Fruit fly (Drosophila melanogaster): ENCODE results near the gene Spn88Ea.

The Spn88Ea gene

dm6 chr3R:15206273-15206672, at the start of gene Spn88Ea:
Gene Spn88Ea, minus strand, starts transcription at chr3R:15206447.
- TF ChIP-seq CG8478 (optimal IDR thresholded peaks at IDR 0.05) (no peak), CTCF (optimal IDR thresholded peaks at IDR 0.05) (no peak)

dm6 chr3R:15250454-15250853, 44.2 kb upstream of the Spn88Ea start:
- TF ChIP-seq CG8478 (optimal IDR thresholded peaks at IDR 0.05) (no peak), CTCF (optimal IDR thresholded peaks at IDR 0.05) (no peak)

dm6 chr3R:15249735-15250134, 43.5 kb upstream of the Spn88Ea start, which contains the start of gene CG42404:
Gene CG42404, plus strand, starts transcription at chr3R:15250094.
- TF ChIP-seq CG8478 (optimal IDR thresholded peaks at IDR 0.05) (no peak), CTCF (optimal IDR thresholded peaks at IDR 0.05) (peak in 1 of 2 experiments; percentile 11)

- TF ChIP-seq CG8478 (optimal IDR thresholded peaks at IDR 0.05) (no peak), CTCF (optimal IDR thresholded peaks at IDR 0.05) (no peak)
Observed at dm6 chr3R:15249037-15249436, 42.8 kb upstream of the Spn88Ea start, which contains the start of gene Amt. Gene Amt, minus strand, starts transcription at chr3R:15249137.

dm6 chr3R:15246601-15247000, 40.4 kb upstream of the Spn88Ea start:
- no peak for TF ChIP-seq CG8478 (optimal IDR thresholded peaks at IDR 0.05)
- TF ChIP-seq CTCF (optimal IDR thresholded peaks at IDR 0.05), result no peak

- TF ChIP-seq CTCF (optimal IDR thresholded peaks at IDR 0.05) (no peak), CG8478 (optimal IDR thresholded peaks at IDR 0.05) (no peak)
Observed at dm6 chr3R:15243452-15243851, 37.2 kb upstream of the Spn88Ea start.

- TF ChIP-seq CTCF (optimal IDR thresholded peaks at IDR 0.05) (no peak), CG8478 (optimal IDR thresholded peaks at IDR 0.05) (no peak)
Observed at dm6 chr3R:15243046-15243356, 36.8 kb upstream of the Spn88Ea start.

- TF ChIP-seq CG8478 (optimal IDR thresholded peaks at IDR 0.05) (no peak), CTCF (optimal IDR thresholded peaks at IDR 0.05) (peak in 1 of 2 experiments; percentile 6)
Observed at dm6 chr3R:15242186-15243045, 36.2 kb upstream of the Spn88Ea start, which contains the start of the genes tefu and Hsc70-4. Gene tefu, minus strand, starts transcription at chr3R:15242236. Gene Hsc70-4, plus strand, starts transcription at chr3R:15242687.

dm6 chr3R:15231635-15232138, 25.4 kb upstream of the Spn88Ea start:
- TF ChIP-seq CG8478 (optimal IDR thresholded peaks at IDR 0.05), result no peak
- no peak for TF ChIP-seq CTCF (optimal IDR thresholded peaks at IDR 0.05)

dm6 chr3R:15230285-15230684, 24.0 kb upstream of the Spn88Ea start, which contains the start of gene CG34316:
Gene CG34316, plus strand, starts transcription at chr3R:15230585.
- TF ChIP-seq CG8478 (optimal IDR thresholded peaks at IDR 0.05) (no peak), CTCF (optimal IDR thresholded peaks at IDR 0.05) (no peak)

dm6 chr3R:15229329-15229876, 23.2 kb upstream of the Spn88Ea start, which contains the start of the genes Art3 and mRpS10:
Gene Art3, minus strand, starts transcription at chr3R:15229408.
Gene mRpS10, plus strand, starts transcription at chr3R:15229665.
- no peak for TF ChIP-seq CTCF (optimal IDR thresholded peaks at IDR 0.05)
- no peak for TF ChIP-seq CG8478 (optimal IDR thresholded peaks at IDR 0.05)

- TF ChIP-seq CG8478 (optimal IDR thresholded peaks at IDR 0.05) (no peak), CTCF (optimal IDR thresholded peaks at IDR 0.05) (no peak)
Observed at dm6 chr3R:15225279-15225730, 19.1 kb upstream of the Spn88Ea start, which contains the start of the genes CG31344 and Caf1-55. Gene CG31344, minus strand, starts transcription at chr3R:15225329. Gene Caf1-55, plus strand, starts transcription at chr3R:15225576.

- TF ChIP-seq CTCF (optimal IDR thresholded peaks at IDR 0.05) (no peak), CG8478 (optimal IDR thresholded peaks at IDR 0.05) (no peak)
Observed at dm6 chr3R:15222973-15223372, 16.7 kb upstream of the Spn88Ea start, which contains the start of gene Polr2G. Gene Polr2G, minus strand, starts transcription at chr3R:15223180.

- TF ChIP-seq CG8478 (optimal IDR thresholded peaks at IDR 0.05) (no peak), CTCF (optimal IDR thresholded peaks at IDR 0.05) (no peak)
Observed at dm6 chr3R:15218824-15219576, 12.8 kb upstream of the Spn88Ea start, which contains the start of the genes SIDL and CG12241. Gene SIDL, minus strand, starts transcription at chr3R:15218874. Gene CG12241, plus strand, starts transcription at chr3R:15219256.
